Worm (Caenorhabditis elegans) whole organism, L2 larva: Measurements from ENCODE around the gene F07C6.6.

Source experiments
- ceh-16 ChIP-seq: fragments of 150-350 bp; optimal IDR thresholded peaks from 2 replicates; lab custom pipeline; 2014; ENCODE audit warnings: missing biosample characterization, missing genetic modification characterization
- lin-13 ChIP-seq: fragments of 150-350 bp; optimal IDR thresholded peaks from 2 replicates; lab custom pipeline; 2014; ENCODE audit warnings: missing biosample characterization, missing genetic modification reagents, missing genetic modification characterization

DNA sequence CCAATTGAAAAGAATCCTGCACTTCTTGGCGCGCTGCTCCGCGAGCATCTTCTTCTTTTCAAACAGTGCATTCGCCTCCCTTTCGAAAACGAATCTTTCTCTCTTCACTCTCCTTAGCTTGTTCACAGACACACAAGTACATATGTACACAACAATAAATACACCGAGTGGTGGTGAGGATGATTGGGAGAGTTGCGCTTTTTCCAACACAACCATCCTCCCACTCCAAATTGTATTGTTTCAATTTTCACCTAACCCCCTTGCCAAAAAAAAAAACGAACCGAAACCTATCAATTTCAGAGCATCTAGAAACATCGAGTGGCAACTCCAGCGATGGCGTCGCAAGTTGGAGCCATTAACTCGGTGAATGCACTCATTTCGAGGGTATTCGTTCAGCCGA lies 46.3 kb upstream of the F07C6.6 start, which contains the start of gene inx-6:
- TF ChIP-seq lin-13 (GFP tag; lab: Kevin White, UChicago): no peak
- TF ChIP-seq ceh-16 (tag; lab: Kevin White, UChicago): no peak
